Fruit fly (Drosophila melanogaster) S2 (cell line): ENCODE data around the gene Secp43.

ENCODE experiments used
- CG8478 ChIP-seq: fragments of >200 bp; optimal IDR thresholded peaks from 2 replicates; lab custom pipeline; 2018
- CTCF ChIP-seq, 2 experiments: fragments of >200 bp; optimal IDR thresholded peaks; 2 replicates each; lab custom pipeline; 2018

Secp43 gene

DNA sequence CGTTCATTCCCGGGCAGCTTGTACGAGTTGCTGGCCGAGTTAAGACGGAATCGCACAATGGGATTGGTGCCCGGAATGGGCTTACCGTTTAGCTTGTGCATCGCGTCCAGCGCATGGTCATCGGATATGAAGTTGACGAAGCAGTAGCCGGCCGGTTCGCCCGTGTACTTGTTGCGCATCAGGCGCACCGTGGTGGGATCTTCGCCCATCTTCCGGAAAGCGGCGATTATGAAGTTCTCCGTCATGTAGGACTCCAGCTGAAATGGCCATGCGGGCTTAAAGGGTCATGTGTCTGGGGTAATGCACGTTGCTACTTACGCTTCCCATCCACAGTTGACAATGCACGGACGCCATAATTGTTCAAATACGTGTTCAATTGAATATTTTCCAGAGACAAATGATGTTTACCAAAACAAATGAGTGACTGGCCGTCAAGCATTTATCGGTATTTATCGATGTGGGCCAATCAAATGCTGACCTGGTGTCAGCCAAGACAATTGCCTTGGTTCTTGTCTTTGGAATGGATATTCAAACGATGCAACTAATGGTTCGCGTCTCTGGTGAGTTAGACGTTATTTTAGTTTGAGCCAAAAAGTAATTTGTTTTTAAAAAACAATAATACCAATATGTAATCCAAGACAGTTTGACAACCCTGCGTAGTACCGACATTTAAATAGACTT, at the start of gene Secp43, which contains the start of gene ND-B8:
Gene Secp43, minus strand, starts transcription at position 445 of the 681 bp plus-strand sequence.
Gene ND-B8, plus strand, starts transcription at position 618 of the 681 bp plus-strand sequence.
- TF ChIP-seq CTCF (optimal IDR thresholded peaks at IDR 0.05; lab: Kevin White, UChicago): peak; percentile 57 to 70
- TF ChIP-seq CG8478 (lab: Kevin White, UChicago): no peak

DNA sequence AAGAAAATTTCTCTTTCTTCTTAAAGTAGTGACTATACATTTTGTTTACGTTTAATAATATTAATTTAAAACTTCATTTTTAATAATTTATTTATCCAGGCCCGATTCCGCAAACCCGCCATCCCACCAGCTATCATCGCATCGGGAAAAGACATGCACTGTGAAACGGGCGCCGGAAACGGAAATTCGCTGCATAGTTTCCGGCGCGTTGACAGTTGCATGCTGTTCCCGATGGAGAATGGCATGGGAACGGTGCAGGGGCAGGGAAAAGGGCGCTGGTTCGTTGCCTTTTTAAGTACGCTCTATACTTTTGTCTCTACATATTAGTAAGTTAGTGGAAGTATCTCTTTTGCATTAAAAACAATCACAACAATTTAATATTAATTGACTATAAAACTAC, 23.7 kb upstream of the Secp43 start:
- TF ChIP-seq CTCF (optimal IDR thresholded peaks at IDR 0.05; lab: Kevin White, UChicago): no peak
- no peak for TF ChIP-seq CG8478 (lab: Kevin White, UChicago)

DNA sequence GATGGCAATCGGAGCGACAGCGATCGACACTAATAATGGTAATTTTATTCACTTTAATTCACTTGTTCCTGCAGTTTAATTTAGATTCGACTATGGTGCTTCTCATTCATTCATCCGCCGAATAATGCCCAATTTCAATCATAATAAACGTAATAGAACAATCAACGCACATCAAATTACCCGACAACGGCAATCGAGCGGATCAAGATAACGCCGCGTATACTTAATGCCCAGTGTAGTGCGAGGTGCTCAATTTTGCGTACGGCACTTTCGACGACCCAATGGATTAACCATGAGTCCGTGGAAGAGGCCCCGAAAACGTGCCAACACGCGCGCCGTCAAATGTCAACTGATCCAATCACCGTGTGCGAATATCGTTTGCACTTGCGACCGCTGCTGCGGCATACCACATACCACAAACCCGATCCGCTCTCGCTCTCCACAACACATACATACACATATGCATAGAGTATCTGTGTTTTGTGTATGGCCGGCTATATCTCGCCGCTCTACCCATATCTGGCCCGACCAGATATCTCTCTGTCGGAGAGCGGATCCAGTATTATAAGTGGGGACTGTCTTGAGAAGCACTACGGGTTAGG, 22.5 kb upstream of the Secp43 start, which contains the start of gene ine:
Gene ine, minus strand, starts transcription at position 351 of the 602 bp plus-strand sequence.
- TF ChIP-seq CG8478 (lab: Kevin White, UChicago) (no peak), CTCF (optimal IDR thresholded peaks at IDR 0.05; lab: Kevin White, UChicago) (no peak)

DNA sequence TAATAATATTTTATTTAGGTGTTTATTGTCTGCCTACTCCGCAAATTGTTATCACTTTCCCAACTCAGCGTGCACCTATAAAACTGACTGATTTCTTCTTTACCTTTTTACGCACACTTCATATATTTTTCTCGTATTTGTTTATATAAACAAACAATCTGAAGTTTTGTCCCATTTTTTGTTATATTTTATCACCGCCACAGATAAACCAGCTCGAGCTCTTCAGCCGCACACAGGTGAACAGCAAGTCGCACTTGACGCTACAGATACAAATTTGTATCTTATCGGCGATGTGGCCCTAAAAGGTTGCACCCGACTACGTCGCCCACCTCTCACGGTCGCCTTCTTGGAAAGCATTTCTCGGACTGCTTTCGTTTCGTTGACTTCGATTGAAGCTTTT, 21.2 kb upstream of the Secp43 start:
- TF ChIP-seq CG8478 (lab: Kevin White, UChicago): no peak
- no peak for TF ChIP-seq CTCF (optimal IDR thresholded peaks at IDR 0.05; lab: Kevin White, UChicago)

DNA sequence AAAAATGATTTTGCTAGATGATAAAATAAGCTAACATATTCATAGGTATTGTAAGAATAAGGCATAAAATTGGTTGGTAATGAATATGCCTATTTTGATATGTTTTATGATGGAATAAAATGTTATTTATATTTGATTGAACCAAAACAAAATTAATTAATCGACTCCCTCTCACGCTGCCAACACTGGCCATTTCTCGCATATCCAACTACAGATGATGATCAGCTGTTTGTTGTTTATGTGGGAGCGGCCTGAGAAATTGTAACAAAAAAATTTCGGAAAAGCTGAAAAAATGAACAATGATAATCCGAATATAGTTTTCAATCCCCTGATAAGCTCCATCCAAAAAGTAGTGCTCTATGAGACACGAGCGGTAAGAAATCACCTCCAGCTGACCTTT, 10.7 kb upstream of the Secp43 start, which contains the start of gene FIG4:
Gene FIG4, plus strand, starts transcription at position 229 of the 400 bp plus-strand sequence.
- TF ChIP-seq CTCF (optimal IDR thresholded peaks at IDR 0.05; lab: Kevin White, UChicago) (no peak), CG8478 (lab: Kevin White, UChicago) (no peak)

DNA sequence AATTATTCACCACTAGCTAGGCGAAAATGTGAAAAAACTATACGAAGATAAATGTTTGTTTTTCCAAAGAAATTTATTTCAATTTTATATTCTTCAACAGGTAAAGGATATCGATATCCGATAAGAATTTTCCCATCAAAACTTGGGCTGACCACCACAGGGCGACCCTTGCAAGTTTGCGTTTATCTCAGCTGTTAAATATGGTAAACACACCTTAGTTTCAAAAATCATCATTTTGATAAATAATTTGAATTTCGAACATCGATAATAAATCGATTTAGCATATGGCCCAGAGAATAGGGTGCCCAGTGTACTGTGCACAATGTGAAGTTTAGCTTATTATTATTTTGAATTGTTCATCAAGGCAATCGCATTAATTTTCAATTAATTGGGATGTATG, 9.1 kb upstream of the Secp43 start, which contains the start of the genes CG15443 and Paris:
Gene CG15443, minus strand, starts transcription at position 125 of the 400 bp plus-strand sequence.
Gene Paris, plus strand, starts transcription at position 289 of the 400 bp plus-strand sequence.
- TF ChIP-seq CG8478 (lab: Kevin White, UChicago) (no peak), CTCF (optimal IDR thresholded peaks at IDR 0.05; lab: Kevin White, UChicago) (no peak)

DNA sequence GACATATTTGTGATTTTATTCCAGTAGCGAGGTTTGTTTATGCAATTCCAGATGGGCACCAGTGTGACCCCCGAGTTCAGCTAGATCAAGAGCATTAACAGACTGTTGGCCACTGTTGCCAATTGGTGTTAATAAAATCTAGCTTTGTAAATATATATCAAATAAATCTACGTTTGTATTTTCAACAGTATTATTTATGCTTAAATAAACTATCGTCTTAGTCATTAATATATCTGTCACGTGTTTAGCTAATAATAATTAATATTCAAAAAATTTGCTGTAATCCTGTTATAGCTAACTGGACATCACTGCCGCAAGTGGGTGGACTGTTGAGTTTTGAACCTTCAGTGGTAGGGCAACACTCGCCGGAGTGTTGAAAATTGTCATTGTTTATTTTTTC, 5.3 kb upstream of the Secp43 start, which contains the start of the genes mRpL27 and CG15435:
Gene mRpL27, minus strand, starts transcription at position 96 of the 400 bp plus-strand sequence.
Gene CG15435, plus strand, starts transcription at position 187 of the 400 bp plus-strand sequence.
- TF ChIP-seq CG8478 (lab: Kevin White, UChicago): no peak
- no peak for TF ChIP-seq CTCF (optimal IDR thresholded peaks at IDR 0.05; lab: Kevin White, UChicago)

DNA sequence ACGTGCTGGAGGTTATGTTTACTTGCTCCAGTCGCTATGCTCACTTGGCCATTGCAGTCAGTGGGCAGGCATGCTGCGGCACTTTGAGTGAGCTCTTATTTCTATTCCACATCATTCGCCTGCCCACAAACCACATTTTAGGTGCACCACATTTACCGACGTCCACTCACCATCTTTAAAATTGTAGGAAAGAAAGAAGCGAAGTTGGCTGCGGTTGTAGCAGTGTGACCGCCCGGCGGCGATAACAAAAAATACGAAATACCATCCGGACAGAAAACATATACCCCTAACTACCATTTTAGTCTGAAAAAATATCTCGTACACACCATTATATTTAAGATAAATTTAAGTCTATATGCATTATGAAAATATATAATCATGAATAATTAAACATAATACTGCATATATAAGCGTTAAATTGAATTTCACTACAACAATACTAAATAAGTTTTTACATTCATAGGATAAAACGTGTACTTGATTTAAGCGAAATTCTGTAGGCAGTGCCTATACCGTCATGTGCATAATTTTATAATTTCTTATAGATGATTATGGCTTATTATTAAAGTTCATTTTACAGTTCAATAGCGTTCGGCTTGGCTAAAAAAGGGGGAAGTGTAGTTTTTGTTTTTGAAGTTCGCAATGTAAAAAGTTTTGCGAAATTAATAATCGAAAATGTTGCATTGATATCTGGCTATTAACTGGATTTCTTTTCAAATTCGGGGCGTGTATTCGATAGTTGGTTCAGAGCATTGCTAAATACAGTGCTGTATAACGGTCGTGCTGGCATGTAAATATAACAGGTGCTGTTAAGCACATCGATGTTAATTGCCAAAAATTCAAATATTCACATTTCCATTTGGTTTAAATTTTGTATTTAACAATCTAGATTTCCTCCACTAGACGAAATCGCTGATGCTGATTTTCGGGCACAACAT, 4.1 kb upstream of the Secp43 start, which contains the start of gene RpL27A:
Gene RpL27A, minus strand, starts transcription at position 246 of the 938 bp plus-strand sequence.
- TF ChIP-seq CTCF (optimal IDR thresholded peaks at IDR 0.05; lab: Kevin White, UChicago) (peak in 1 of 2 experiments; percentile 42), CG8478 (lab: Kevin White, UChicago) (no peak)

DNA sequence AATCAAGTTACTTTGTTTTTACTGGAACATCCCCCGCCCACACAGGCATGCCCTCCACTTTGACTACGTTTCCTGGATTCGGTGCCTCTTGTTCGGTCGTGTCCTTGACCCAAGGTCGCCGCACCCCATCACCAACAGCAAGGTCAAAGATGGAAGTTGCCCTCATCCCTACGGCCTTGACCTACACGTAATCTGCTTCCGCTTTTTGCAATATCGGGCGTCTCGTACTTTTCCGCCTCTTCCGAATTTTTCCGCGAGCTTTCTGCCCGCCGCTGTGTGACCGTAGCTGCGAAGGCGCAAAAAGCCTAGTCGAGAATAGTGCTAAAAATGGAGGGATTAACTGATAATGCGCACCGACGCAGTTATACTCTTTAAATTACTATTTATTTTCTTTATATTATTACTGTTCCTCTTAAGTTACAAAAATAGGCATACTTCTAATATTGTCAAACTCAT, 2.3 kb upstream of the Secp43 start, which contains the start of gene Gs1l:
Gene Gs1l, minus strand, starts transcription at position 269 of the 456 bp plus-strand sequence.
- TF ChIP-seq CTCF (optimal IDR thresholded peaks at IDR 0.05; lab: Kevin White, UChicago): no peak
- TF ChIP-seq CG8478 (lab: Kevin White, UChicago): no peak

DNA sequence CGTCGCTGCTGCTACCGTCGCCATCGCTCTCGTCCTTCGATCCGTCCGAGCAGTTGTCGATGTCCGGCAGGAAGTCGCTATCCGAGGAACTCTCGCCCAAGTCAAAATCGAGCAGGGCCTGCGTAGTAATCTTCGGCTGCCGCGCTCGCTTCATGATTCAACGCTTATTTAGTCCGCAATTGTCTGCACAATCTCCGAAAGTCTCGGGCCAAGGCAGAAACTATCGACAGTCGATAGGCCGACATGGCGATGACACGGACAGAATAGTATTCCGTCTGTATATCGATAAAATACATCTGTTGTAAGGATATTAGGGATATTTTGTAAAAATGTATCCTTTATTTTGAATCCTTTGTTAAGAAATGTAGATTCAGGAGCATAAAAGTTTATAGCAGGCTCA, 1.5 kb downstream of the Secp43 start, which contains the start of gene CG15439:
Gene CG15439, minus strand, starts transcription at position 241 of the 400 bp plus-strand sequence.
- TF ChIP-seq CTCF (optimal IDR thresholded peaks at IDR 0.05; lab: Kevin White, UChicago): no peak
- TF ChIP-seq CG8478 (lab: Kevin White, UChicago): no peak

DNA sequence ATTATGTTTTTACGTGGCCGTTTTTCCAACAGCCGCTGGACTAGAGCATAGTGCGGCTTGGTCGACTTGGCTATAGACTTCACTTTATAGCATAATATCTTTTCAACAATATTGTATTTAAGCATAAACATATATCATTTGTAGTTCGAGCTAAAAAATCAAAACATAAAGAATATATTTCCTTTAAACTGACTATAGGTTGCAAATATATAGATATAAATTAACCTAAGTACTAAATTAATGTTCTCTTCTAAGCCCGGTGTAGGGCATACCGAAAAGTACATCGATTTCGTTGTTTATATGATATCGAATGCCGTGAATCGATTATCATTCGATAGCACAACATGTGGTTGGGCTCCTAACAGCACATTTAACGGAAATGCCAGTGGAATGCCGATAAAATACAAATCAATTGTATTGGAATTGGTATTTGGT, 5.7 kb downstream of the Secp43 start, which contains the start of gene MFS18:
Gene MFS18, minus strand, starts transcription at position 54 of the 435 bp plus-strand sequence.
- no peak for TF ChIP-seq CTCF (optimal IDR thresholded peaks at IDR 0.05; lab: Kevin White, UChicago)
- TF ChIP-seq CG8478 (lab: Kevin White, UChicago): no peak

DNA sequence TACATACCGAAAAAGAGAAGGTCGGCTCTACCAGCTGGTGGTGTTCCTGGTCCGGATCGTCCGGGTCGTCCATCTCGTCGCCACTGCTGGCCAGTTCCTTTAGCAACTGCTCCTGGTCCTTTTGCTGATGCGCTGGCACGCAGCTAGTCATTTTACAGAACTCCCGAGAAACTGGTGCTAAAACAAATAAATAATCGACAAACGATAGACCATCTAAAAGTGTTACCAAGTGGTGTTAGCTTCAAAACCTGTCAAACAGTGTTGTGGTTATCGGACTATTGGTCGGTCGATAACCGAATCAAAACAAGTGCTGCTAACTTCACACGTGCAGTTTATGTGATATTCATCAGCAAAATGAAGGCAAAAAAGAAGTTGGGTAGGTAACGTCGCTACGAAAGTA, 9.8 kb downstream of the Secp43 start, which contains the start of the genes morgue and Elp3:
Gene morgue, minus strand, starts transcription at position 224 of the 400 bp plus-strand sequence.
Gene Elp3, plus strand, starts transcription at position 276 of the 400 bp plus-strand sequence.
- TF ChIP-seq CG8478 (lab: Kevin White, UChicago): no peak
- TF ChIP-seq CTCF (optimal IDR thresholded peaks at IDR 0.05; lab: Kevin White, UChicago): no peak

DNA sequence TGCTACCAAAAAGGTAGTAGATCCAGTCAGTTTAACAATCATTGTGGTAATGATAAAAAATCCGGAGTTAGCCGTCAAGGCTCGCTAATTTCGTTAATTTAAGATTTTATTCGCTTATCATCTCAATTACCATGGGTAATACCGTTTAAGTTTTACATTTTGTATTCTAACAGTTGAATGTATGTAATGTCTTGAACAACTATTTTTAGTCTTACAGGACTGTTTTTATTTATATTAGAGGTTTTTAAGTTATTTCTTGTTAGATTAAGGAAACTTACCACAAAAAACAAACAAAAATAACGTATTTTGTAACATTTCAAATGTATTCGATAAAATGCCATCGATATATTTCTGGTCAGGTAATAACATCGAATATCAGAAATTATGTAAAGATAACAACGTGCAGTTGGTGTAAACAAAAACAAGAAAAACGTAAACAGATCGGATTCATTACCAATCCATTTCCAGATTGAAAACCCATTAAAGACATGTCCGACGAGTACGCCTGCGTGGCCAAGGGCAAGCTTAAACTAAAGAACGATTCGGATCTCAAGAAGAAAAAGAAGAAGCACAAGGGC, 12.2 kb downstream of the Secp43 start, which contains the start of the genes Sfp24F and CG15432:
Gene Sfp24F, minus strand, starts transcription at position 51 of the 578 bp plus-strand sequence.
Gene CG15432, plus strand, starts transcription at position 311 of the 578 bp plus-strand sequence.
- TF ChIP-seq CTCF (optimal IDR thresholded peaks at IDR 0.05; lab: Kevin White, UChicago): no peak
- no peak for TF ChIP-seq CG8478 (lab: Kevin White, UChicago)
